Fruit fly (Drosophila melanogaster): ENCODE data around the gene sesB.

sesB gene

dm6 chrX:10784330-10784778, 2.4 kb downstream of the sesB start:
- TF ChIP-seq Smox (GFP tag; optimal IDR thresholded peaks at IDR 0.05) (no peak), CG8632 (GFP tag; optimal IDR thresholded peaks at IDR 0.05) (no peak), Eip75B (GFP tag; optimal IDR thresholded peaks at IDR 0.05) (no peak), svp (GFP tag) (peak; percentile 75), CG9139 (GFP tag; optimal IDR thresholded peaks at IDR 0.05) (no peak), CG6163 (GFP tag; IDR thresholded peaks at IDR 0.05) (peak; percentile 35; the same call in 1 of the 3 replicates), CG11294 (GFP tag; IDR thresholded peaks at IDR 0.05) (no peak), Hr38 (GFP tag; optimal IDR thresholded peaks at IDR 0.05) (no peak), Hr4 (GFP tag; optimal IDR thresholded peaks at IDR 0.05) (no peak), net (GFP tag; optimal IDR thresholded peaks at IDR 0.05) (no peak), dac (GFP tag; optimal IDR thresholded peaks at IDR 0.05) (no peak), salr (GFP tag; optimal IDR thresholded peaks at IDR 0.05) (no peak), Sox102F (GFP tag; optimal IDR thresholded peaks at IDR 0.05) (peak; percentile 47), CG3032 (tag; optimal IDR thresholded peaks at IDR 0.05) (no peak), ss (GFP tag; optimal IDR thresholded peaks at IDR 0.05) (no peak), CG6854 (GFP tag; optimal IDR thresholded peaks at IDR 0.05) (peak; percentile 43), Ets21C (GFP tag; optimal IDR thresholded peaks at IDR 0.05) (no peak), CG6276 (GFP tag; optimal IDR thresholded peaks at IDR 0.05) (no peak), CG11762 (GFP tag; optimal IDR thresholded peaks at IDR 0.05; ENCODE audit: insufficient read depth) (no peak), CG4318 (GFP tag; optimal IDR thresholded peaks at IDR 0.05) (no peak), Blimp-1 (GFP tag; optimal IDR thresholded peaks at IDR 0.05) (no peak), spab (GFP tag; optimal IDR thresholded peaks at IDR 0.05) (no peak), Gug (GFP tag; IDR thresholded peaks at IDR 0.05) (no peak), CG10669 (GFP tag; optimal IDR thresholded peaks at IDR 0.05) (no peak), esn (GFP tag; optimal IDR thresholded peaks at IDR 0.05) (no peak), CG3919 (GFP tag; optimal IDR thresholded peaks at IDR 0.05) (no peak), Met (GFP tag; optimal IDR thresholded peaks at IDR 0.05) (peak; percentile 13), cyc (GFP tag; optimal IDR thresholded peaks at IDR 0.05) (no peak), Eip78C (GFP tag) (peak; percentile 77), CG16779 (tag; optimal IDR thresholded peaks at IDR 0.05) (no peak), OdsH (GFP tag; optimal IDR thresholded peaks at IDR 0.05) (no peak), CG7368 (GFP tag; optimal IDR thresholded peaks at IDR 0.05) (no peak), CG31627 (GFP tag; optimal IDR thresholded peaks at IDR 0.05) (no peak), CG10631 (GFP tag; optimal IDR thresholded peaks at IDR 0.05) (no peak), fkh (GFP tag; optimal IDR thresholded peaks at IDR 0.05) (no peak), fd59A (GFP tag; optimal IDR thresholded peaks at IDR 0.05) (no peak), vri (GFP tag; optimal IDR thresholded peaks at IDR 0.05) (peak; percentile 95), CG6792 (GFP tag; optimal IDR thresholded peaks at IDR 0.05) (no peak), Eip93F (GFP tag; optimal IDR thresholded peaks at IDR 0.05) (peak; percentile 29), Ets96B (tag; optimal IDR thresholded peaks at IDR 0.05) (no peak)

DNA sequence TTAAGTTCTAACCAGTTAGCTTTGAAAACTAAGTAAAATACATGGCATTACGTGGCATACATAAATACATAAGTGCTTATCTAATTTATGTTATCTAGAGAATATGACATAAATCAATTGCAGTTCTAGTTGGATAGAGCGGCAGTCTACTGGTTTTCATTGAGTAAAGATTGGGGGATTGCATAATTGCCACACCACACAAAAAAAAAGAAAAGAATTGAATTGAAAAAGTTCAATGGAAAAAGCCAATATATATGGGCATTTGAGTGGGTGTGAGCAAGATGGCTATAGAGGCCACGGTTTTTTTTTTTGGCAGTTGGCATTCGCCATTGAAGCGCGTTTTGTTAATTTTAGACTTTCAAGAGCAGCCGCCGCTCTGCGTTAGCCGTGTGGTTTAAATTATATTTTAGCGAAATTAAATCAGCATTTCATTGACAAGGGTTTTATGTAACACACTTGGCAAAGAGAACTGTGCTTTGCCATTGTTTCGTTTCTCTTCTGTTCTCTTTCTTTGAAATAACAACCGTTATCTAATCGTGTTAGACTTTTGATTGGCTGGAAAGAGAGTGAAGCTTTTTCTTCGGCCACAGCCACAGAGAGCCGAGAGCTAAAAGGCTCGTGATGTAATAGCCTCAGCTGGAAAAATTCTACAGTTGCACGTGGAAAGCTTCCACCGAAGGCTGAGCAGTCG, 3.2 kb downstream of the sesB start:
- TF ChIP-seq salr (GFP tag; optimal IDR thresholded peaks at IDR 0.05), result no peak
- no peak for TF ChIP-seq fkh (GFP tag; optimal IDR thresholded peaks at IDR 0.05)
- peak; percentile 2 for TF ChIP-seq Eip78C (GFP tag)
- TF ChIP-seq svp (GFP tag), result peak; percentile 48
- no peak for TF ChIP-seq spab (GFP tag; optimal IDR thresholded peaks at IDR 0.05)
- no peak for TF ChIP-seq CG11762 (GFP tag; optimal IDR thresholded peaks at IDR 0.05; ENCODE audit: insufficient read depth)
- TF ChIP-seq CG6792 (GFP tag; optimal IDR thresholded peaks at IDR 0.05), result no peak
- no peak for TF ChIP-seq CG6163 (GFP tag; IDR thresholded peaks at IDR 0.05)
- no peak for TF ChIP-seq CG8632 (GFP tag; optimal IDR thresholded peaks at IDR 0.05)
- TF ChIP-seq CG11902 (GFP tag; optimal IDR thresholded peaks at IDR 0.05), result no peak
- TF ChIP-seq vri (GFP tag; optimal IDR thresholded peaks at IDR 0.05), result peak; percentile 97
- TF ChIP-seq CG3919 (GFP tag; optimal IDR thresholded peaks at IDR 0.05), result no peak
- TF ChIP-seq CG34406 (GFP tag; optimal IDR thresholded peaks at IDR 0.05), result no peak
- no peak for TF ChIP-seq achi (GFP tag; optimal IDR thresholded peaks at IDR 0.05)
- no peak for TF ChIP-seq CG32006 (GFP tag; optimal IDR thresholded peaks at IDR 0.05)
- TF ChIP-seq dsx (GFP tag; optimal IDR thresholded peaks at IDR 0.05; ENCODE audit: poor library complexity, severe bottlenecking), result no peak
- TF ChIP-seq ss (GFP tag; optimal IDR thresholded peaks at IDR 0.05), result no peak
